Worm (Caenorhabditis elegans) whole organism, L4/young adult: ENCODE data around the gene ZK622.4.

Experiments
- W03F9.2 ChIP-seq: fragments of 150-350 bp; optimal IDR thresholded peaks from 2 replicates; lab custom pipeline; 2014; ENCODE audit warnings: missing biosample characterization, missing genetic modification characterization
- him-1 ChIP-seq: sonication (generic microtip); optimal IDR thresholded peaks from 2 replicates; lab custom pipeline; 2016; ENCODE audit warnings: missing genotype, missing genetic modification reagents, missing genetic modification characterization, missing compliant biosample characterization

DNA sequence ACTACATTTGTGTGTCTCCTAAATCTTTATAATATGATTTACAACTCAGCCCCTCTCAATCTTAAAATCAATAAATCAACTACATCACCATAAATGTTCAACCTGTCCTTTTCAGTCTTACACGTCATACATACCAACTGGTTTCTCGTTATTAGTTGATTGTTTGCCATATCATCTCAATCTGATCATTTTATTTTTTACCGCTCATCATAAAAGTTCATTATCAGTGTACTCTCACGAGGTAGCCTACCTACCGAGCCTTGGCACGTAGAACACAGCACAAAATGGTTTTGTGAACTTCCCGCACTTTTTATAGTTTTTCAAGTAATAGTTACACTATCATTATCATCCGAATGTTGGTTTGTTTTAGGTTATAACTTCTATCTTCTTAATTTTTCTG is 11.4 kb upstream of the ZK622.4 start:
- TF ChIP-seq him-1 (tag; lab: Kevin White, UChicago), result no peak
- no peak for TF ChIP-seq W03F9.2
